Worm (Caenorhabditis elegans) whole organism, L4/young adult: ENCODE measurements around the gene sprp-4.

Experiments
- dao-5 ChIP-seq: sonication (generic microtip); optimal IDR thresholded peaks from 2 replicates; lab custom pipeline; 2016; ENCODE audit warnings: missing genotype, missing genetic modification characterization, moderate library complexity, missing compliant biosample characterization
- him-1 ChIP-seq: sonication (generic microtip); optimal IDR thresholded peaks from 2 replicates; lab custom pipeline; 2016; ENCODE audit warnings: missing genotype, missing genetic modification reagents, missing genetic modification characterization, missing compliant biosample characterization

ce11 chrX:8875867-8876266 is 22.4 kb upstream of the sprp-4 start:
- TF ChIP-seq him-1 (tag; lab: Kevin White, UChicago) (no peak), dao-5 (tag; lab: Kevin White, UChicago) (no peak)
